Fruit fly (Drosophila melanogaster) whole organism, adult: ENCODE data around the gene CG46515.
"Not testable (repeated sequence)": the region's sequence is repeated elsewhere in the genome, so short reads cannot be mapped to it uniquely, and the experiment has no call there.

Source experiments
- CG11617 ChIP-seq: fragments of 200-800 bp; sonication (Bioruptor generic); optimal IDR thresholded peaks from 2 replicates; lab custom pipeline; 2017; ENCODE audit warnings: mild to moderate bottlenecking, missing biosample characterization, missing genetic modification reagents, missing genetic modification characterization
- CG33017 ChIP-seq: fragments of 200-800 bp; sonication (Bioruptor generic); optimal IDR thresholded peaks from 2 replicates; lab custom pipeline; 2018; ENCODE audit warnings: missing biosample characterization, mild to moderate bottlenecking, missing genetic modification characterization, moderate library complexity
- Mnt ChIP-seq: fragments of 200-800 bp; sonication (Bioruptor generic); optimal IDR thresholded peaks from 2 replicates; lab custom pipeline; 2016; ENCODE audit warnings: missing biosample characterization, mild to moderate bottlenecking, missing genetic modification characterization
- cnc ChIP-seq, 2 experiments: fragments of >200 bp; optimal IDR thresholded peaks; 2 replicates each; lab custom pipeline; 2017
- kay ChIP-seq: fragments of 200-800 bp; sonication (Bioruptor generic); peaks from one replicate; lab custom pipeline; 2016; ENCODE audit warnings: missing biosample characterization, missing genetic modification characterization, borderline replicate concordance
- pad ChIP-seq: fragments of 200-800 bp; sonication (Bioruptor generic); optimal IDR thresholded peaks from 3 replicates; lab custom pipeline; 2017; ENCODE audit warnings: missing biosample characterization, missing genetic modification characterization, mild to moderate bottlenecking, moderate library complexity, missing genetic modification reagents

DNA sequence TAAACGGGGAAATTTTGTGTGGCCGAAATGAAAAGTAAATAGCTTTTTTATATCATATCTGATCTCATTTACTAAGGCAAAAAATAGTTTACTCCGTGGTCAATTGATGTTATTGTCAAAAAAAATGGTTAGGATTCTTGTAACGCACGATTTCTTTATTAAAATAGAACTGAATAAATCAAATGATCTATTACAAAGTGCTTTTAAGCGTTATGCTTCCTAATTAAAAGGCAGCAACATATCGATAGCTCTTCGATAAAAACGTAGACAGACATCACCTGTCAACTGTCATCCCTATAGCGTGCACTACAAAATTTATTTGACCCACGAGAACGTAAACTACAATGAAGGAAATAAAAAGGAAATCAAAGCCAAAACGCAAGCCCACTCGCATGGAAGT, 39.4 kb upstream of the CG46515 start, which contains the start of gene CG46507:
- TF ChIP-seq cnc (optimal IDR thresholded peaks at IDR 0.05; lab: Kevin White, UChicago); Mnt (GFP tag; lab: Kevin White, UChicago); kay (GFP tag; lab: Kevin White, UChicago); CG33017 (tag; lab: Kevin White, UChicago); pad (GFP tag; lab: Kevin White, UChicago); CG11617 (GFP tag; lab: Kevin White, UChicago): not testable (repeated sequence)
